Fruit fly (Drosophila melanogaster) whole organism, prepupa: ENCODE data around the gene CheB38a.

Source experiments
- CG11294 ChIP-seq: fragments of 200-800 bp; sonication (Bioruptor generic); IDR thresholded peaks from 2 replicates; pipeline ENCODE4 v1.3.6; 2022; ENCODE audit warnings: missing biosample characterization, missing genetic modification characterization
- CG16779 ChIP-seq: fragments of 200-800 bp; sonication (Bioruptor generic); optimal IDR thresholded peaks from 3 replicates; lab custom pipeline; 2017; ENCODE audit warnings: missing biosample characterization, mild to moderate bottlenecking, missing genetic modification characterization
- CG3919 ChIP-seq: fragments of 200-800 bp; sonication (Bioruptor generic); optimal IDR thresholded peaks from 3 replicates; lab custom pipeline; 2016; ENCODE audit warnings: missing biosample characterization, missing genetic modification characterization
- CG6163 ChIP-seq: fragments of 200-800 bp; sonication (Bioruptor generic); IDR thresholded peaks from 3 replicates; pipeline ENCODE4 v1.3.6; 2022; ENCODE audit warnings: missing biosample characterization, missing genetic modification characterization
- CG6792 ChIP-seq: fragments of 200-800 bp; sonication (Bioruptor generic); optimal IDR thresholded peaks from 3 replicates; lab custom pipeline; 2016; ENCODE audit warnings: missing biosample characterization, missing genetic modification characterization
- CG6808 ChIP-seq: fragments of 200-800 bp; sonication (Bioruptor generic); optimal IDR thresholded peaks from 3 replicates; lab custom pipeline; 2017; ENCODE audit warnings: missing biosample characterization, missing genetic modification characterization, mild to moderate bottlenecking, moderate library complexity, missing genetic modification reagents
- CG8319 ChIP-seq: fragments of 200-800 bp; sonication (Bioruptor generic); optimal IDR thresholded peaks from 3 replicates; lab custom pipeline; 2016; ENCODE audit warnings: missing biosample characterization, missing genetic modification characterization
- Gug ChIP-seq: fragments of 200-800 bp; sonication (Bioruptor generic); IDR thresholded peaks from 2 replicates; pipeline ENCODE4 v1.3.6; 2022; ENCODE audit warnings: missing biosample characterization, missing genetic modification characterization
- Hr39 ChIP-seq: fragments of 200-800 bp; sonication (Bioruptor generic); optimal IDR thresholded peaks from 2 replicates; lab custom pipeline; 2016; ENCODE audit warnings: missing biosample characterization, missing genetic modification characterization
- dac ChIP-seq: fragments of 200-800 bp; sonication (Bioruptor generic); optimal IDR thresholded peaks from 2 replicates; lab custom pipeline; 2017; ENCODE audit warnings: missing biosample characterization, mild to moderate bottlenecking, missing genetic modification characterization
- fd85E ChIP-seq: fragments of 200-800 bp; sonication (Bioruptor generic); optimal IDR thresholded peaks from 3 replicates; lab custom pipeline; 2016; ENCODE audit warnings: missing biosample characterization, missing genetic modification characterization
- net ChIP-seq: fragments of 200-800 bp; sonication (Bioruptor generic); optimal IDR thresholded peaks from 3 replicates; lab custom pipeline; 2016; ENCODE audit warnings: missing biosample characterization, missing genetic modification characterization

dm6 chr2L:20867381-20867780 is 49.0 kb upstream of the CheB38a start, which contains the start of gene CG31675:
- TF ChIP-seq CG8319 (no peak), fd85E (no peak), Hr39 (no peak), net (GFP tag; lab: Kevin White, UChicago) (no peak), CG6808 (GFP tag; lab: Kevin White, UChicago) (no peak), dac (GFP tag; lab: Kevin White, UChicago) (no peak), CG11294 (no peak), CG6792 (GFP tag; lab: Kevin White, UChicago) (no peak), CG16779 (no peak), CG6163 (GFP tag; lab: Robert Waterston, UW) (no peak), Gug (GFP tag; lab: Robert Waterston, UW) (no peak), CG3919 (no peak)
